Worm (Caenorhabditis elegans): Measurements from ENCODE around the gene Y39H10A.1.

DNA sequence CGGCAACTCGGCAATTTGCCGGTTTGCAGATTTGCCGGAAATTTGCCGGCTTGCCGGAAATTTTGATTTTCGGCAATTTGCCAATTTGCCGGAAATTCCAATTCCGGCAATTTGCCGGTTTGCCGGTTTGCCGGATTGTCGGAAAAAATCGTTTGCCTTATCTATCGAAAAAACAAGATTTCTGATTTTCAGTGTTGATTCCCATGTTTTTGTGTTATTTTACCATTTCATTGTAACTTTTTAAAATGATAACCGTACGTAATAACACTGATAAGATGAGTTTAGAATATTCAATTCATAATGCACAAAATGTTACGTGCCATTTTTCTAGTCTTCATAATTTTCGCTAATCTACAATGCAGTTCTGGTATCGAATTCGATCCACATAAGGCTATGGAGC is 6.2 kb upstream of the Y39H10A.1 start, which contains the start of gene oac-55:
- TF ChIP-seq dao-5 (tag; optimal IDR thresholded peaks at IDR 0.05) (no peak), him-1 (tag; optimal IDR thresholded peaks at IDR 0.05) (no peak)
